Worm (Caenorhabditis elegans) whole organism, L3 larva: ENCODE data around the gene F17H10.2.

Experiments
- ama-1 ChIP-seq: fragments of 150-350 bp; optimal IDR thresholded peaks from 2 replicates; lab custom pipeline; 2018
- ceh-9 ChIP-seq: sonication (generic microtip); optimal IDR thresholded peaks from 2 replicates; lab custom pipeline; 2018; ENCODE audit warnings: missing biosample characterization, missing genetic modification characterization
- fos-1 ChIP-seq: fragments of 150-350 bp; optimal IDR thresholded peaks from 2 replicates; lab custom pipeline; 2014; ENCODE audit warnings: missing biosample characterization, missing genetic modification characterization
- lin-15B ChIP-seq: fragments of 150-350 bp; optimal IDR thresholded peaks from 2 replicates; lab custom pipeline; 2014; ENCODE audit warnings: missing biosample characterization, missing genetic modification characterization
- lin-39 ChIP-seq: fragments of 150-350 bp; optimal IDR thresholded peaks from 2 replicates; lab custom pipeline; 2018; ENCODE audit warnings: missing biosample characterization, missing genetic modification reagents, missing genetic modification characterization
- mdl-1 ChIP-seq: fragments of 150-350 bp; optimal IDR thresholded peaks from 2 replicates; lab custom pipeline; 2014; ENCODE audit warnings: missing biosample characterization, missing genetic modification characterization
- nhr-11 ChIP-seq: fragments of 150-350 bp; optimal IDR thresholded peaks from 2 replicates; lab custom pipeline; 2014; ENCODE audit warnings: missing biosample characterization, missing genetic modification characterization
- nhr-25 ChIP-seq: sonication (generic microtip); optimal IDR thresholded peaks from 2 replicates; lab custom pipeline; 2017; ENCODE audit warnings: missing biosample characterization, missing genetic modification characterization
- nhr-28 ChIP-seq: fragments of 150-350 bp; optimal IDR thresholded peaks from 2 replicates; lab custom pipeline; 2014; ENCODE audit warnings: missing biosample characterization, missing genetic modification characterization
- pha-4 ChIP-seq: fragments of 150-350 bp; optimal IDR thresholded peaks from 2 replicates; lab custom pipeline; 2014; ENCODE audit warnings: missing biosample characterization, missing genetic modification reagents, missing genetic modification characterization
- pqm-1 ChIP-seq: fragments of 150-350 bp; optimal IDR thresholded peaks from 2 replicates; lab custom pipeline; 2017; ENCODE audit warnings: missing biosample characterization, missing genetic modification characterization, inconsistent platforms

DNA sequence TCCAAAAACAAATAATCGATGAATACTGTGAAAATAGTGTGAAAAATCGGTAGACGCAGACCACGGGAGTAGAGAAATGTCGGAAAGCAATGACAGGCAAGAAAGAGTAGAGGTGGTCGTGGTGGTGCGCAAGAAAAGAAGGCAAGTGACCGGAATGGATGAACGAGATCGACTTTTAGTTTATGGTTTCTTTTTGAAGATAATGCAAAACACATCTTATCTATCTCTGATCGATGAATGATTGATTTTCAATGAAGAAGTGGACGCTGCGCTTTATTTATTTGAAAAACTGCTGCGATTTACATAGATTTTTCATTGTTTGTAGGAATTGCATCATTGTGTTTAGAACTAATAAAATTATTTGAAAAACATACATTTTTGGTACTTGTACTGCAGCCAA lies 6.3 kb downstream of the F17H10.2 start:
- TF ChIP-seq lin-39 (tag; lab: Kevin White, UChicago) (no peak), lin-15B (tag; lab: Kevin White, UChicago) (no peak), nhr-25 (tag; lab: Kevin White, UChicago) (peak; percentile 36), nhr-11 (tag; lab: Kevin White, UChicago) (no peak), nhr-28 (tag; lab: Kevin White, UChicago) (no peak), pha-4 (tag; lab: Kevin White, UChicago) (no peak), mdl-1 (no peak), pqm-1 (tag; lab: Kevin White, UChicago) (no peak), fos-1 (tag; lab: Kevin White, UChicago) (no peak), ceh-9 (tag; lab: Kevin White, UChicago) (no peak), ama-1 (no peak)
